Fruit fly (Drosophila melanogaster) whole organism, embryonic: ENCODE data around the gene galene.
"Not testable (repeated sequence)": the region's sequence is repeated elsewhere in the genome, so short reads cannot be mapped to it uniquely, and the experiment has no call there.

Experiments used
- ash1 ChIP-seq: fragments of 200-800 bp; sonication (Bioruptor generic); optimal IDR thresholded peaks from 2 replicates; lab custom pipeline; 2018; ENCODE audit warnings: missing biosample characterization, mild to moderate bottlenecking, missing genetic modification characterization
- z ChIP-seq: fragments of 200-800 bp; sonication (Bioruptor generic); IDR thresholded peaks from 3 replicates; pipeline ENCODE4 v1.3.6; 2022; ENCODE audit warnings: missing biosample characterization, missing genetic modification characterization

dm6 chr3L:1245810-1246209 lies 10.3 kb downstream of the galene start, which contains the start of gene Klp61F:
- TF ChIP-seq ash1 (GFP tag; lab: Kevin White, UChicago); z: not testable (repeated sequence)
